Worm (Caenorhabditis elegans) whole organism, mixed stage, embryonic: ENCODE data around the gene str-123.

Source experiments
- ceh-43 ChIP-seq: fragments of 200-800 bp; sonication (Bioruptor generic); optimal IDR thresholded peaks from 2 replicates; lab custom pipeline; 2018; ENCODE audit warnings: mild to moderate bottlenecking, missing genetic modification characterization, moderate library complexity, missing compliant biosample characterization
- ceh-83 ChIP-seq: fragments of 200-800 bp; sonication (Bioruptor generic); optimal IDR thresholded peaks from 2 replicates; lab custom pipeline; 2018; ENCODE audit warnings: mild to moderate bottlenecking, missing genetic modification characterization, missing compliant biosample characterization
- drap-1 ChIP-seq: fragments of 200-800 bp; sonication (Bioruptor generic); optimal IDR thresholded peaks from 3 replicates; lab custom pipeline; 2018; ENCODE audit warnings: mild to moderate bottlenecking, missing genetic modification characterization, missing compliant biosample characterization
- elt-3 ChIP-seq: fragments of 150-350 bp; optimal IDR thresholded peaks from 2 replicates; lab custom pipeline; 2014; ENCODE audit warnings: missing biosample characterization, missing genetic modification characterization
- hlh-1 ChIP-seq: fragments of 150-350 bp; optimal IDR thresholded peaks from 2 replicates; lab custom pipeline; 2014; ENCODE audit warnings: missing biosample characterization, missing genetic modification reagents, missing genetic modification characterization
- lin-13 ChIP-seq: fragments of 150-350 bp; optimal IDR thresholded peaks from 2 replicates; lab custom pipeline; 2014; ENCODE audit warnings: missing biosample characterization, missing genetic modification characterization
- lsy-2 ChIP-seq: fragments of 150-350 bp; optimal IDR thresholded peaks from 2 replicates; lab custom pipeline; 2014; ENCODE audit warnings: missing biosample characterization, missing genetic modification characterization
- nhr-12 ChIP-seq: fragments of 150-350 bp; optimal IDR thresholded peaks from 2 replicates; lab custom pipeline; 2014; ENCODE audit warnings: missing biosample characterization, missing genetic modification characterization
- nhr-237 ChIP-seq: fragments of 150-350 bp; optimal IDR thresholded peaks from 2 replicates; lab custom pipeline; 2014; ENCODE audit warnings: missing biosample characterization, missing genetic modification characterization
- nhr-76 ChIP-seq: sonication (generic microtip); optimal IDR thresholded peaks from 2 replicates; lab custom pipeline; 2017; ENCODE audit warnings: missing biosample characterization, missing genetic modification characterization
- snpc-4 ChIP-seq: fragments of 150-350 bp; optimal IDR thresholded peaks from 2 replicates; lab custom pipeline; 2014; ENCODE audit warnings: missing biosample characterization, missing genetic modification characterization
- sptf-1 ChIP-seq: sonication (generic microtip); optimal IDR thresholded peaks from 2 replicates; lab custom pipeline; 2017; ENCODE audit warnings: mild to moderate bottlenecking, missing genetic modification characterization, moderate library complexity, missing compliant biosample characterization
- unc-39 ChIP-seq: fragments of 150-350 bp; optimal IDR thresholded peaks from 2 replicates; lab custom pipeline; 2014; ENCODE audit warnings: missing biosample characterization, missing genetic modification characterization
- ztf-11 ChIP-seq: fragments of 150-350 bp; optimal IDR thresholded peaks from 2 replicates; lab custom pipeline; 2014; ENCODE audit warnings: missing biosample characterization, missing genetic modification characterization

DNA sequence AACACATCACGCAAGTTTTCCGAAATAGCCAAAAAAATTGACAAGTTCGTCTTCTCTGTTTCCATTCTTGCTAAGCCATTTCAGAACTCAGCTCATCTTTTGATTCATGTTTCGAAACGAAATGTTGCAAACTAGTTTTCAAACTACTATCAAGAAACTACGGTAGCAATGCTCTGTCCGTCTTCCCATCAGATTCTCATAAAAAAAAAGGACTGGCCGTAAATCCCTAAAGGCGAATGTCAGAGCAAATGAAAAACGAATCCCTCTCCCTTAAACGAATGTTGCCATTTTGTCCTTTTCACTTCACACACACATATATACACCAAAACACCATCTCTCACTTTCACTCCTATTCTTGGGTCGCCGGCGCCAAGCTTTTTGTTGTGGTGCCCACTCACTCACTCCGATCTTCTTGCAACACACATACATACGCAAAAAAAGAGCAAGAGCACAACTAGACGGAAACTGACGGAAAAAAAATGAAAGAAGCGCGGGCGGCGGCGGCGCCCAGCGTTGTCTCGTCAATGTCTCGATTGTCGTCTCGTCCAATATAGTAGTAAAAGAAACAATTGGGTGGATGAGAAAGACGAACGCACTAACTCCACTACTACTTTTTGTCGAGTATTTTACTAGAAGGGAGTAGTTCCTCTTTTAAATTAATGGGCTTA lies 37.7 kb downstream of the str-123 start:
- TF ChIP-seq nhr-12 (tag; lab: Kevin White, UChicago): no peak
- TF ChIP-seq lsy-2 (tag; lab: Kevin White, UChicago): no peak
- TF ChIP-seq sptf-1 (tag; lab: Kevin White, UChicago): no peak
- no peak for TF ChIP-seq drap-1 (GFP tag; lab: Kevin White, UChicago)
- TF ChIP-seq unc-39 (tag; lab: Kevin White, UChicago): no peak
- no peak for TF ChIP-seq nhr-237 (tag; lab: Kevin White, UChicago)
- TF ChIP-seq ceh-83 (GFP tag; lab: Kevin White, UChicago): no peak
- TF ChIP-seq ceh-43: no peak
- TF ChIP-seq hlh-1: no peak
- TF ChIP-seq nhr-76 (tag; lab: Kevin White, UChicago): no peak
- TF ChIP-seq ztf-11 (tag; lab: Kevin White, UChicago): no peak
- no peak for TF ChIP-seq lin-13 (tag; lab: Kevin White, UChicago)
- TF ChIP-seq elt-3: no peak
- no peak for TF ChIP-seq snpc-4 (tag; lab: Kevin White, UChicago)
